Fruit fly (Drosophila melanogaster): Measurements from ENCODE around the gene CG13919.

The CG13919 gene

dm6 chr3L:1664876-1665275 is 19.6 kb downstream of the CG13919 start, which contains the start of the genes Srrm234 and CG7974 (continued):
- TF ChIP-seq Myb (GFP tag; optimal IDR thresholded peaks at IDR 0.05) (peak; percentile 7), Oaz (GFP tag; IDR thresholded peaks at IDR 0.05) (no peak), nmo (GFP tag; optimal IDR thresholded peaks at IDR 0.05) (peak; percentile 10), C15 (GFP tag; IDR thresholded peaks at IDR 0.05) (no peak), CG12744 (GFP tag; optimal IDR thresholded peaks at IDR 0.05) (no peak), CG32767 (GFP tag; IDR thresholded peaks at IDR 0.05) (no peak), slou (GFP tag; optimal IDR thresholded peaks at IDR 0.05) (no peak), z (GFP tag; IDR thresholded peaks at IDR 0.05) (no peak), salm (tag; optimal IDR thresholded peaks at IDR 0.05) (no peak), CG5245 (GFP tag; optimal IDR thresholded peaks at IDR 0.05) (no peak), chm (GFP tag; IDR thresholded peaks at IDR 0.05) (no peak), CG13296 (GFP tag; optimal IDR thresholded peaks at IDR 0.05) (no peak), sens (GFP tag) (peak; percentile 54), Sry-β (GFP tag; optimal IDR thresholded peaks at IDR 0.05) (peak; percentile 50), CG17612 (GFP tag; IDR thresholded peaks at IDR 0.05) (no peak), CG3065 (GFP tag; optimal IDR thresholded peaks at IDR 0.05) (no peak), sna (GFP tag; IDR thresholded peaks at IDR 0.05; ENCODE audit: partially characterized antibody) (peak; percentile 39; the same call in 1 of the 2 replicates), cad (GFP tag; optimal IDR thresholded peaks at IDR 0.05) (no peak), CG18599 (GFP tag; optimal IDR thresholded peaks at IDR 0.05) (no peak), sob (GFP tag; IDR thresholded peaks at IDR 0.05) (no peak), CG7556 (GFP tag; optimal IDR thresholded peaks at IDR 0.05) (no peak), Vsx1 (GFP tag; optimal IDR thresholded peaks at IDR 0.05) (no peak), CG15696 (tag; optimal IDR thresholded peaks at IDR 0.05) (no peak), ato (GFP tag; IDR thresholded peaks at IDR 0.05; ENCODE audit: partially characterized antibody) (no peak), insv (GFP tag; optimal IDR thresholded peaks at IDR 0.05) (no peak), ATbp (GFP tag; optimal IDR thresholded peaks at IDR 0.05) (no peak), Fer2 (tag; optimal IDR thresholded peaks at IDR 0.05) (no peak), CG32772 (GFP tag; IDR thresholded peaks at IDR 0.05) (no peak), CG3995 (GFP tag; optimal IDR thresholded peaks at IDR 0.05) (no peak), ap (GFP tag; IDR thresholded peaks at IDR 0.05) (no peak), CG15514 (GFP tag; optimal IDR thresholded peaks at IDR 0.05) (peak; percentile 93), Ets97D (GFP tag; optimal IDR thresholded peaks at IDR 0.05) (peak; percentile 58), nau (GFP tag; optimal IDR thresholded peaks at IDR 0.05) (no peak), CG1792 (GFP tag; optimal IDR thresholded peaks at IDR 0.05) (no peak), dmrt11E (tag; optimal IDR thresholded peaks at IDR 0.05) (no peak), CG34422 (GFP tag; IDR thresholded peaks at IDR 0.05) (no peak), CG16863 (GFP tag; optimal IDR thresholded peaks at IDR 0.05) (no peak), Dip3 (GFP tag; optimal IDR thresholded peaks at IDR 0.05) (no peak), gsb-n (tag; optimal IDR thresholded peaks at IDR 0.05) (no peak), CG17359 (tag; optimal IDR thresholded peaks at IDR 0.05) (no peak), CG17912 (GFP tag; optimal IDR thresholded peaks at IDR 0.05) (peak; percentile 2), sim (GFP tag; IDR thresholded peaks at IDR 0.05) (no peak), dmrt99B (tag; optimal IDR thresholded peaks at IDR 0.05) (no peak), CG17361 (GFP tag; IDR thresholded peaks at IDR 0.05) (no peak), CG13287 (GFP tag; IDR thresholded peaks at IDR 0.05; ENCODE audit: partially characterized antibody) (peak; percentile 69), odd (GFP tag; optimal IDR thresholded peaks at IDR 0.05) (no peak), Dp (GFP tag; optimal IDR thresholded peaks at IDR 0.05) (peak; percentile 43), en (GFP tag; optimal IDR thresholded peaks at IDR 0.05) (no peak), pnt (GFP tag; optimal IDR thresholded peaks at IDR 0.05) (no peak), CG4424 (GFP tag; optimal IDR thresholded peaks at IDR 0.05) (no peak), CG4617 (GFP tag; optimal IDR thresholded peaks at IDR 0.05; ENCODE audit: borderline replicate concordance) (peak; percentile 78)
